Fruit fly (Drosophila melanogaster) whole organism, embryonic: ENCODE results near the gene CG32440.

Experiments used
- ATbp ChIP-seq: fragments of 200-800 bp; sonication (Bioruptor generic); optimal IDR thresholded peaks from 2 replicates; lab custom pipeline; 2017; ENCODE audit warnings: missing biosample characterization, mild to moderate bottlenecking, missing genetic modification characterization, missing genetic modification reagents
- Bdp1 ChIP-seq: fragments of 200-800 bp; sonication (Bioruptor generic); optimal IDR thresholded peaks from 3 replicates; lab custom pipeline; 2016; ENCODE audit warnings: missing biosample characterization, missing genetic modification characterization
- CG1024 ChIP-seq: fragments of 200-800 bp; sonication (Bioruptor generic); IDR thresholded peaks from 2 replicates; pipeline ENCODE4 v1.3.6; 2022; ENCODE audit warnings: missing biosample characterization, missing genetic modification characterization
- CG10565 ChIP-seq: fragments of 200-800 bp; sonication (Bioruptor generic); optimal IDR thresholded peaks from 3 replicates; lab custom pipeline; 2016; ENCODE audit warnings: missing biosample characterization, mild to moderate bottlenecking, missing genetic modification characterization
- CG11247 ChIP-seq: fragments of 200-800 bp; sonication (Bioruptor generic); IDR thresholded peaks from 2 replicates; pipeline ENCODE4 v1.3.6; 2022; ENCODE audit warnings: missing biosample characterization, missing genetic modification characterization
- CG11504 ChIP-seq: fragments of 200-800 bp; sonication (Bioruptor generic); optimal IDR thresholded peaks from 3 replicates; lab custom pipeline; 2019; ENCODE audit warnings: missing biosample characterization, mild to moderate bottlenecking, missing genetic modification characterization, moderate library complexity
- CG12104 ChIP-seq: fragments of 200-800 bp; sonication (Bioruptor generic); optimal IDR thresholded peaks from 3 replicates; lab custom pipeline; 2016; ENCODE audit warnings: missing biosample characterization, missing genetic modification characterization
- CG12299 ChIP-seq: fragments of 200-800 bp; sonication (Bioruptor generic); optimal IDR thresholded peaks from 2 replicates; lab custom pipeline; 2018; ENCODE audit warnings: missing biosample characterization, mild to moderate bottlenecking, missing genetic modification characterization
- CG12769 ChIP-seq: fragments of 200-800 bp; sonication (Bioruptor generic); optimal IDR thresholded peaks from 2 replicates; lab custom pipeline; 2019; ENCODE audit warnings: missing biosample characterization, mild to moderate bottlenecking, missing genetic modification characterization, moderate library complexity
- CG13287 ChIP-seq: fragments of 200-800 bp; sonication (Bioruptor generic); IDR thresholded peaks from 2 replicates; pipeline ENCODE4 v1.3.6; 2022; ENCODE audit warnings: missing biosample characterization, missing genetic modification characterization; ENCODE audit not compliant: partially characterized antibody
- CG13775 ChIP-seq: fragments of 200-800 bp; sonication (Bioruptor generic); optimal IDR thresholded peaks from 3 replicates; lab custom pipeline; 2017; ENCODE audit warnings: missing biosample characterization, mild to moderate bottlenecking, missing genetic modification characterization
- CG14667 ChIP-seq: fragments of 200-800 bp; sonication (Bioruptor generic); IDR thresholded peaks from 2 replicates; pipeline ENCODE4 v1.3.6; 2022; ENCODE audit warnings: missing biosample characterization, missing genetic modification characterization
- CG15269 ChIP-seq: fragments of 200-800 bp; sonication (Bioruptor generic); optimal IDR thresholded peaks from 2 replicates; lab custom pipeline; 2018; ENCODE audit warnings: missing biosample characterization, mild to moderate bottlenecking, missing genetic modification characterization, moderate library complexity
- CG15601 ChIP-seq: fragments of 200-800 bp; sonication (Bioruptor generic); optimal IDR thresholded peaks from 3 replicates; lab custom pipeline; 2019; ENCODE audit warnings: missing biosample characterization, mild to moderate bottlenecking, missing genetic modification characterization, moderate library complexity
- CG1602 ChIP-seq: fragments of 200-800 bp; sonication (Bioruptor generic); optimal IDR thresholded peaks from 3 replicates; lab custom pipeline; 2016; ENCODE audit warnings: missing biosample characterization, missing genetic modification characterization
- CG3407 ChIP-seq: fragments of 200-800 bp; sonication (Bioruptor generic); optimal IDR thresholded peaks from 2 replicates; lab custom pipeline; 2018; ENCODE audit warnings: missing biosample characterization, mild to moderate bottlenecking, missing genetic modification characterization
- CG4404 ChIP-seq: fragments of 200-800 bp; sonication (Bioruptor generic); IDR thresholded peaks from 2 replicates; pipeline ENCODE4 v1.3.6; 2022; ENCODE audit warnings: missing biosample characterization, missing genetic modification characterization
- CG6272 ChIP-seq: fragments of 200-800 bp; sonication (Bioruptor generic); IDR thresholded peaks from 2 replicates; pipeline ENCODE4 v1.3.6; 2022; ENCODE audit warnings: missing biosample characterization, missing genetic modification characterization
- CG6854 ChIP-seq: fragments of 200-800 bp; sonication (Bioruptor generic); optimal IDR thresholded peaks from 3 replicates; lab custom pipeline; 2017; ENCODE audit warnings: missing biosample characterization, mild to moderate bottlenecking, missing genetic modification characterization
- CG7839 ChIP-seq: fragments of 200-800 bp; sonication (Bioruptor generic); optimal IDR thresholded peaks from 3 replicates; lab custom pipeline; 2018; ENCODE audit warnings: missing biosample characterization, mild to moderate bottlenecking, missing genetic modification characterization, moderate library complexity
- CG7987 ChIP-seq: fragments of 200-800 bp; sonication (Bioruptor generic); optimal IDR thresholded peaks from 2 replicates; lab custom pipeline; 2018; ENCODE audit warnings: missing biosample characterization, mild to moderate bottlenecking, missing genetic modification characterization, moderate library complexity
- CG8944 ChIP-seq: fragments of 200-800 bp; sonication (Bioruptor generic); optimal IDR thresholded peaks from 3 replicates; lab custom pipeline; 2016; ENCODE audit warnings: missing biosample characterization, missing genetic modification characterization
- CG9609 ChIP-seq: fragments of 200-800 bp; sonication (Bioruptor generic); optimal IDR thresholded peaks from 3 replicates; lab custom pipeline; 2016; ENCODE audit warnings: missing biosample characterization, missing genetic modification characterization
- E2f2 ChIP-seq: fragments of 200-800 bp; sonication (Bioruptor generic); IDR thresholded peaks from 2 replicates; pipeline ENCODE4 v1.3.6; 2022; ENCODE audit warnings: missing biosample characterization, missing genetic modification characterization
- Hand ChIP-seq: fragments of 200-800 bp; sonication (Bioruptor generic); optimal IDR thresholded peaks from 2 replicates; lab custom pipeline; 2017; ENCODE audit warnings: mild to moderate bottlenecking, missing biosample characterization, missing genetic modification reagents, missing genetic modification characterization
- Hmr ChIP-seq: fragments of 200-800 bp; sonication (Bioruptor generic); optimal IDR thresholded peaks from 3 replicates; lab custom pipeline; 2017; ENCODE audit warnings: mild to moderate bottlenecking, missing biosample characterization, missing genetic modification reagents, missing genetic modification characterization
- Hr39 ChIP-seq: fragments of >200 bp; optimal IDR thresholded peaks from 2 replicates; lab custom pipeline; 2017
- Hsf ChIP-seq: fragments of 200-800 bp; sonication (Bioruptor generic); optimal IDR thresholded peaks from 3 replicates; lab custom pipeline; 2016; ENCODE audit warnings: missing biosample characterization, missing genetic modification characterization
- MTF-1 ChIP-seq: fragments of 200-800 bp; sonication (Bioruptor generic); optimal IDR thresholded peaks from 2 replicates; lab custom pipeline; 2018; ENCODE audit warnings: missing biosample characterization, mild to moderate bottlenecking, missing genetic modification characterization, borderline replicate concordance
- NK7.1 ChIP-seq: fragments of 200-800 bp; sonication (Bioruptor generic); optimal IDR thresholded peaks from 3 replicates; lab custom pipeline; 2016; ENCODE audit warnings: missing biosample characterization, missing genetic modification characterization
- Opbp ChIP-seq: fragments of 200-800 bp; sonication (Bioruptor generic); IDR thresholded peaks from 3 replicates; pipeline ENCODE4 v1.3.6; 2022; ENCODE audit warnings: missing biosample characterization, missing genetic modification characterization; ENCODE audit not compliant: partially characterized antibody
- Pdp1 ChIP-seq, 2 experiments: fragments of 200-800 bp; sonication (Bioruptor generic); optimal IDR thresholded peaks; 3 replicates each; lab custom pipeline; 2016; ENCODE audit warnings: missing biosample characterization in 2 of 2, missing genetic modification characterization in 2 of 2, mild to moderate bottlenecking in 1 of 2, moderate library complexity in 1 of 2
- Side ChIP-seq: fragments of 200-800 bp; sonication (Bioruptor generic); optimal IDR thresholded peaks from 2 replicates; lab custom pipeline; 2016; ENCODE audit warnings: missing biosample characterization, missing genetic modification characterization
- Taf1 ChIP-seq: fragments of 200-800 bp; sonication (Bioruptor generic); IDR thresholded peaks from 2 replicates; pipeline ENCODE4 v1.3.6; 2022; ENCODE audit warnings: missing biosample characterization, missing genetic modification characterization
- Usf ChIP-seq: fragments of 200-800 bp; sonication (Bioruptor generic); optimal IDR thresholded peaks from 2 replicates; lab custom pipeline; 2017; ENCODE audit warnings: missing genotype, missing biosample characterization, missing genetic modification characterization
- Xbp1 ChIP-seq: fragments of 200-800 bp; sonication (Bioruptor generic); optimal IDR thresholded peaks from 3 replicates; lab custom pipeline; 2016; ENCODE audit warnings: missing biosample characterization, mild to moderate bottlenecking, missing genetic modification characterization
- br ChIP-seq: fragments of >200 bp; optimal IDR thresholded peaks from 2 replicates; lab custom pipeline; 2017
- caup ChIP-seq: fragments of 200-800 bp; sonication (Bioruptor generic); optimal IDR thresholded peaks from 3 replicates; lab custom pipeline; 2017; ENCODE audit warnings: missing biosample characterization, mild to moderate bottlenecking, missing genetic modification characterization, moderate library complexity; ENCODE audit not compliant: severe bottlenecking
- crp ChIP-seq, 2 experiments: fragments of 200-800 bp; sonication (Bioruptor generic); optimal IDR thresholded peaks; 2 replicates in 1 of 2; 3 replicates in 1 of 2; lab custom pipeline; 2017; ENCODE audit warnings: missing biosample characterization in 2 of 2, missing genetic modification characterization in 2 of 2, mild to moderate bottlenecking in 1 of 2, moderate library complexity in 1 of 2
- gcm ChIP-seq: fragments of 200-800 bp; sonication (Bioruptor generic); optimal IDR thresholded peaks from 2 replicates; lab custom pipeline; 2019; ENCODE audit warnings: missing biosample characterization, mild to moderate bottlenecking, missing genetic modification characterization, moderate library complexity
- h ChIP-seq: fragments of >200 bp; optimal IDR thresholded peaks from 2 replicates; lab custom pipeline; 2017
- luna ChIP-seq: fragments of 200-800 bp; sonication (Bioruptor generic); optimal IDR thresholded peaks from 2 replicates; lab custom pipeline; 2016; ENCODE audit warnings: missing biosample characterization, missing genetic modification characterization
- mirr ChIP-seq: fragments of 200-800 bp; sonication (Bioruptor generic); optimal IDR thresholded peaks from 3 replicates; lab custom pipeline; 2018; ENCODE audit warnings: missing biosample characterization, mild to moderate bottlenecking, missing genetic modification characterization
- p53 ChIP-seq: fragments of 200-800 bp; sonication (Bioruptor generic); optimal IDR thresholded peaks from 2 replicates; lab custom pipeline; 2016; ENCODE audit warnings: missing biosample characterization, missing genetic modification characterization
- salm ChIP-seq: fragments of 200-800 bp; sonication (Bioruptor generic); optimal IDR thresholded peaks from 2 replicates; lab custom pipeline; 2018; ENCODE audit warnings: missing biosample characterization, mild to moderate bottlenecking, missing genetic modification characterization
- so ChIP-seq: fragments of 200-800 bp; sonication (Bioruptor generic); IDR thresholded peaks from 3 replicates; pipeline ENCODE4 v1.3.6; 2022; ENCODE audit warnings: missing biosample characterization, missing genetic modification characterization
- trh ChIP-seq: fragments of 200-800 bp; sonication (Bioruptor generic); optimal IDR thresholded peaks from 2 replicates; lab custom pipeline; 2016; ENCODE audit warnings: missing biosample characterization, missing genetic modification characterization
- ttk ChIP-seq: fragments of 200-800 bp; sonication (Bioruptor generic); IDR thresholded peaks from 2 replicates; pipeline ENCODE4 v2.1.2; 2022; ENCODE audit warnings: missing biosample characterization, missing genetic modification characterization
- wor ChIP-seq: fragments of 200-800 bp; sonication (Bioruptor generic); IDR thresholded peaks from 2 replicates; pipeline ENCODE4 v1.3.6; 2022; ENCODE audit warnings: missing biosample characterization, missing genetic modification characterization
- zf30C ChIP-seq: fragments of 200-800 bp; sonication (Bioruptor generic); optimal IDR thresholded peaks from 3 replicates; lab custom pipeline; 2018; ENCODE audit warnings: missing biosample characterization, mild to moderate bottlenecking, missing genetic modification characterization

CG32440 gene

DNA sequence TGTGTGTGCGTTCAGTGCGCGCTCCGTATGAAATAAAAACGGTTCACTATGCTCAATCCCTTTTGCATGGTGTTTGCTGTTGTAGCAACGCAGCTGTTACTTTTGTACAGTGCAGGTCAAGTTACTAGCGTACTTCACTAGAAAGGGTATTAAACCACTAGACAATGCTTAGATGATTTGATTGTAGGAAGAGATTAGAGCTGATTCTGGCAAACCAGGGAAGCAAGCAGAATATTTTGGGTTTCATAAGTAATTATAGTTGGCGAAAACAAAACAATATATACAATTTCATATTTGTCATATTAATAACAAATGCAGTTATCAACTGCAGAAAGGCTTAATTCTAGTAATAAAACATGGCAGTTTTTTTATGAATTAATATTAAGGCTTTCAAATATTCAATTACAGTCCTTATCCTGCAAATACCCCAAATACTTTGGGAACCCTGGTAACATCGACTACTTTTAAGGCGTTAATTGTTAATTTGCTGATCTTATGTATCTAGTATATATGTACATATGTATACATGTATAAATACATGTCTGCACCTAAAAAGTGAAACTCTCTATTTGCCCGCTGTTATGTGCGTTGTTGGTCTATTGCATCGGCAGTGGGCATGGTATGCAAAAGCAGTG, 12.7 kb upstream of the CG32440 start (continued):
- TF ChIP-seq CG13287 (GFP tag; lab: Robert Waterston, UW) (no peak), zf30C (no peak), CG7839 (tag; lab: Kevin White, UChicago) (peak; percentile 78), CG15601 (tag; lab: Kevin White, UChicago) (no peak), ttk (GFP tag; lab: Robert Waterston, UW) (peak; percentile 45; the same call in 1 of the 2 replicates), E2f2 (GFP tag; lab: Robert Waterston, UW) (no peak), Hr39 (no peak), Taf1 (GFP tag; lab: Robert Waterston, UW) (no peak), CG9609 (GFP tag; lab: Kevin White, UChicago) (peak; percentile 11), mirr (GFP tag; lab: Kevin White, UChicago) (no peak), wor (GFP tag; lab: Robert Waterston, UW) (peak; percentile 19; the same call in 1 of the 2 replicates), ATbp (GFP tag; lab: Kevin White, UChicago) (peak; percentile 47), CG12299 (tag; lab: Kevin White, UChicago) (no peak), h (lab: Kevin White, UChicago) (no peak), CG7987 (no peak), CG6854 (GFP tag; lab: Kevin White, UChicago) (no peak), CG4404 (no peak), CG12769 (tag; lab: Kevin White, UChicago) (no peak), CG10565 (no peak), NK7.1 (GFP tag; lab: Kevin White, UChicago) (no peak), so (GFP tag; lab: Robert Waterston, UW) (no peak), salm (tag; lab: Kevin White, UChicago) (no peak), MTF-1 (peak; percentile 22), Bdp1 (GFP tag; lab: Kevin White, UChicago) (peak; percentile 20), caup (GFP tag; lab: Kevin White, UChicago) (no peak), Opbp (GFP tag; lab: Robert Waterston, UW) (no peak), CG11247 (GFP tag; lab: Robert Waterston, UW) (no peak), Hmr (GFP tag; lab: Kevin White, UChicago) (peak; percentile 59), Side (peak; percentile 1), CG8944 (GFP tag; lab: Kevin White, UChicago) (peak; percentile 32), CG12104 (GFP tag; lab: Kevin White, UChicago) (peak; percentile 46), Pdp1 (GFP tag; optimal IDR thresholded peaks at IDR 0.05; lab: Kevin White, UChicago) (peak in 1 of 2 experiments; percentile 24), Xbp1 (GFP tag; lab: Kevin White, UChicago) (peak; percentile 68), Hand (no peak), crp (GFP tag; optimal IDR thresholded peaks at IDR 0.05; lab: Kevin White, UChicago) (peak in 1 of 2 experiments; percentile 5), br (lab: Kevin White, UChicago) (no peak), Usf (GFP tag; lab: Kevin White, UChicago) (no peak), CG1602 (GFP tag; lab: Kevin White, UChicago) (peak; percentile 36), luna (GFP tag; lab: Kevin White, UChicago) (no peak), CG11504 (tag; lab: Kevin White, UChicago) (peak; percentile 78), trh (GFP tag; lab: Kevin White, UChicago) (peak; percentile 33), CG3407 (GFP tag; lab: Kevin White, UChicago) (peak; percentile 8), Hsf (GFP tag; lab: Kevin White, UChicago) (peak; percentile 59), CG1024 (GFP tag; lab: Robert Waterston, UW) (no peak), CG13775 (GFP tag; lab: Kevin White, UChicago) (peak; percentile 47), CG14667 (GFP tag; lab: Robert Waterston, UW) (peak; percentile 25; the same call in 1 of the 2 replicates), gcm (GFP tag; lab: Kevin White, UChicago) (no peak), p53 (GFP tag; lab: Kevin White, UChicago) (no peak), CG6272 (GFP tag; lab: Robert Waterston, UW) (no peak), CG15269 (tag; lab: Kevin White, UChicago) (no peak)
